Worm (Caenorhabditis elegans) whole organism, L1 larva: Measurements from ENCODE around the gene K07H8.12.

Source experiments
- C16A3.4 ChIP-seq: fragments of 150-350 bp; optimal IDR thresholded peaks from 2 replicates; lab custom pipeline; 2014; ENCODE audit warnings: missing biosample characterization, missing genetic modification characterization
- Y116A8C.19 ChIP-seq: sonication (generic microtip); optimal IDR thresholded peaks from 2 replicates; lab custom pipeline; 2016; ENCODE audit warnings: missing compliant biosample characterization, missing genetic modification characterization, borderline replicate concordance
- alr-1 ChIP-seq: fragments of 200-800 bp; sonication (Bioruptor generic); optimal IDR thresholded peaks from 2 replicates; lab custom pipeline; 2018; ENCODE audit warnings: borderline replicate concordance, mild to moderate bottlenecking, missing genetic modification characterization, missing compliant biosample characterization
- aly-2 ChIP-seq: fragments of 150-350 bp; optimal IDR thresholded peaks from 2 replicates; lab custom pipeline; 2014; ENCODE audit warnings: missing biosample characterization, missing genetic modification characterization
- ama-1 ChIP-seq: fragments of 150-350 bp; optimal IDR thresholded peaks from 2 replicates; lab custom pipeline; 2014
- blmp-1 ChIP-seq: fragments of 150-350 bp; optimal IDR thresholded peaks from 2 replicates; lab custom pipeline; 2014; ENCODE audit warnings: missing biosample characterization, missing genetic modification characterization
- ceh-88 ChIP-seq: fragments of 200-800 bp; sonication (Bioruptor generic); IDR thresholded peaks from 2 replicates; pipeline ENCODE4 v1.3.6; 2022; ENCODE audit warnings: missing genetic modification characterization, missing compliant biosample characterization
- ceh-90 ChIP-seq: sonication (generic microtip); optimal IDR thresholded peaks from 2 replicates; lab custom pipeline; 2016; ENCODE audit warnings: missing genetic modification characterization, missing compliant biosample characterization
- ces-1 ChIP-seq: fragments of 150-350 bp; optimal IDR thresholded peaks from 2 replicates; lab custom pipeline; 2014; ENCODE audit warnings: missing biosample characterization, missing genetic modification reagents, missing genetic modification characterization
- dsc-1 ChIP-seq: sonication (generic microtip); optimal IDR thresholded peaks from 2 replicates; lab custom pipeline; 2016; ENCODE audit warnings: mild to moderate bottlenecking, missing genetic modification characterization, missing compliant biosample characterization
- efl-1 ChIP-seq, 4 experiments: fragments of 150-350 bp; optimal IDR thresholded peaks in 3 of 4; peaks in 1 of 4; 1 replicate in 1 of 4; 2 replicates in 3 of 4; lab custom pipeline; 2014; ENCODE audit warnings: missing biosample characterization in 2 of 4, missing genetic modification characterization in 2 of 4, missing genetic modification reagents in 2 of 4
- egl-13 ChIP-seq: sonication (generic microtip); optimal IDR thresholded peaks from 2 replicates; lab custom pipeline; 2016; ENCODE audit warnings: missing genotype, missing genetic modification reagents, missing genetic modification characterization, missing compliant biosample characterization
- egl-27 ChIP-seq, 2 experiments: fragments of 150-350 bp in 1 of 2; sonication (generic microtip); optimal IDR thresholded peaks; 3 replicates each; lab custom pipeline; 2017 to 2018; ENCODE audit warnings: missing biosample characterization in 2 of 2, missing genetic modification characterization in 2 of 2, missing genetic modification reagents in 2 of 2
- elt-2 ChIP-seq: sonication (generic microtip); optimal IDR thresholded peaks from 2 replicates; lab custom pipeline; 2016; ENCODE audit warnings: missing genetic modification characterization, mild to moderate bottlenecking, inconsistent platforms, missing compliant biosample characterization, missing genetic modification reagents
- elt-3 ChIP-seq, 6 experiments: fragments of 150-350 bp in 1 of 6; sonication (generic microtip); optimal IDR thresholded peaks; 2 replicates each; lab custom pipeline; 2017 to 2018; ENCODE audit warnings: missing biosample characterization in 6 of 6, missing genetic modification characterization in 6 of 6, inconsistent platforms in 1 of 6
- fkh-10 ChIP-seq: sonication (generic microtip); optimal IDR thresholded peaks from 2 replicates; lab custom pipeline; 2017; ENCODE audit warnings: missing biosample characterization, missing genetic modification reagents, missing genetic modification characterization
- fkh-4 ChIP-seq: sonication (generic microtip); optimal IDR thresholded peaks from 2 replicates; lab custom pipeline; 2016; ENCODE audit warnings: missing compliant biosample characterization, missing genetic modification characterization, borderline replicate concordance
- fkh-8 ChIP-seq: sonication (generic microtip); optimal IDR thresholded peaks from 2 replicates; lab custom pipeline; 2016; ENCODE audit warnings: mild to moderate bottlenecking, missing genetic modification characterization, missing compliant biosample characterization
- fos-1 ChIP-seq: fragments of 150-350 bp; optimal IDR thresholded peaks from 2 replicates; lab custom pipeline; 2014; ENCODE audit warnings: missing biosample characterization, missing genetic modification characterization
- hlh-4 ChIP-seq: sonication (generic microtip); optimal IDR thresholded peaks from 2 replicates; lab custom pipeline; 2016; ENCODE audit warnings: mild to moderate bottlenecking, missing genetic modification characterization, missing compliant biosample characterization
- isw-1 ChIP-seq: fragments of 200-800 bp; sonication (Bioruptor generic); IDR thresholded peaks from 2 replicates; pipeline ENCODE4 v1.3.6; 2022; ENCODE audit warnings: missing genetic modification characterization, missing compliant biosample characterization
- lin-14 ChIP-seq: fragments of 200-800 bp; sonication (Bioruptor generic); optimal IDR thresholded peaks from 2 replicates; lab custom pipeline; 2018; ENCODE audit warnings: mild to moderate bottlenecking, missing genetic modification characterization, moderate library complexity, missing compliant biosample characterization
- lsy-2 ChIP-seq, 2 experiments: fragments of 150-350 bp; optimal IDR thresholded peaks; 2 replicates each; lab custom pipeline; 2014; ENCODE audit warnings: missing biosample characterization in 2 of 2, missing genetic modification characterization in 2 of 2
- mep-1 ChIP-seq: fragments of 150-350 bp; optimal IDR thresholded peaks from 2 replicates; lab custom pipeline; 2014; ENCODE audit warnings: missing biosample characterization, missing genetic modification characterization
- nhr-19 ChIP-seq: fragments of 200-800 bp; sonication (Bioruptor generic); conservative IDR thresholded peaks from 2 replicates; pipeline ENCODE4 v1.3.6; 2022; ENCODE audit warnings: missing genetic modification characterization, missing compliant biosample characterization
- nhr-20 ChIP-seq: sonication (generic microtip); optimal IDR thresholded peaks from 2 replicates; lab custom pipeline; 2016; ENCODE audit warnings: mild to moderate bottlenecking, missing genetic modification characterization, missing compliant biosample characterization
- nhr-47 ChIP-seq: sonication (generic microtip); optimal IDR thresholded peaks from 2 replicates; lab custom pipeline; 2016; ENCODE audit warnings: mild to moderate bottlenecking, missing genetic modification characterization, moderate library complexity, missing compliant biosample characterization
- nhr-71 ChIP-seq: sonication (generic microtip); optimal IDR thresholded peaks from 2 replicates; lab custom pipeline; 2016; ENCODE audit warnings: mild to moderate bottlenecking, missing genetic modification characterization, moderate library complexity, missing compliant biosample characterization
- nhr-77 ChIP-seq: fragments of 150-350 bp; optimal IDR thresholded peaks from 2 replicates; lab custom pipeline; 2014; ENCODE audit warnings: missing biosample characterization, missing genetic modification characterization
- nhr-85 ChIP-seq: sonication (generic microtip); peaks from one replicate; lab custom pipeline; 2016; ENCODE audit warnings: missing genetic modification characterization, inconsistent platforms, missing compliant biosample characterization
- pqm-1 ChIP-seq: sonication (generic microtip); optimal IDR thresholded peaks from 3 replicates; lab custom pipeline; 2017; ENCODE audit warnings: missing biosample characterization, missing genetic modification characterization
- rnt-1 ChIP-seq: sonication (generic microtip); optimal IDR thresholded peaks from 2 replicates; lab custom pipeline; 2016; ENCODE audit warnings: mild to moderate bottlenecking, missing genetic modification characterization, moderate library complexity, missing compliant biosample characterization
- snu-23 ChIP-seq: sonication (generic microtip); optimal IDR thresholded peaks from 2 replicates; lab custom pipeline; 2016; ENCODE audit warnings: missing genetic modification characterization, missing compliant biosample characterization
- sox-4 ChIP-seq: sonication (generic microtip); optimal IDR thresholded peaks from 2 replicates; lab custom pipeline; 2016; ENCODE audit warnings: missing genetic modification characterization, missing compliant biosample characterization
- sup-37 ChIP-seq: fragments of 200-800 bp; sonication (Bioruptor generic); optimal IDR thresholded peaks from 2 replicates; lab custom pipeline; 2018; ENCODE audit warnings: mild to moderate bottlenecking, missing genetic modification characterization, missing compliant biosample characterization
- swsn-7 ChIP-seq: sonication (generic microtip); optimal IDR thresholded peaks from 2 replicates; lab custom pipeline; 2016; ENCODE audit warnings: missing genetic modification characterization, missing compliant biosample characterization
- unc-30 ChIP-seq: sonication (generic microtip); optimal IDR thresholded peaks from 2 replicates; lab custom pipeline; 2017; ENCODE audit warnings: missing biosample characterization, missing genetic modification characterization
- unc-62 ChIP-seq: fragments of 150-350 bp; optimal IDR thresholded peaks from 2 replicates; lab custom pipeline; 2014; ENCODE audit warnings: missing biosample characterization, missing genetic modification reagents, missing genetic modification characterization
- unc-86 ChIP-seq: sonication (generic microtip); optimal IDR thresholded peaks from 2 replicates; lab custom pipeline; 2016; ENCODE audit warnings: missing genetic modification characterization, missing compliant biosample characterization
- unc-98 ChIP-seq: fragments of 200-800 bp; sonication (Bioruptor generic); IDR thresholded peaks from 2 replicates; pipeline ENCODE4 v1.3.6; 2022; ENCODE audit warnings: missing genetic modification characterization, missing compliant biosample characterization
- vab-15 ChIP-seq: sonication (generic microtip); optimal IDR thresholded peaks from 2 replicates; lab custom pipeline; 2017; ENCODE audit warnings: missing genotype, mild to moderate bottlenecking, missing genetic modification characterization, missing compliant biosample characterization
- ztf-11 ChIP-seq, 2 experiments: sonication (generic microtip); optimal IDR thresholded peaks; 2 replicates each; lab custom pipeline; 2016 to 2017; ENCODE audit warnings: missing genetic modification characterization in 2 of 2, missing biosample characterization in 1 of 2, missing compliant biosample characterization in 1 of 2
- ztf-4 ChIP-seq: fragments of 150-350 bp; optimal IDR thresholded peaks from 2 replicates; lab custom pipeline; 2014; ENCODE audit warnings: missing biosample characterization, missing genetic modification characterization

The K07H8.12 gene

ce11 chrIV:8241312-8241833, 35.1 kb downstream of the K07H8.12 start:
- peak; percentile 76 for TF ChIP-seq blmp-1 (tag; lab: Kevin White, UChicago)
- TF ChIP-seq ama-1 (lab: Kevin White, UChicago) = no peak
- no peak for TF ChIP-seq efl-1 (optimal IDR thresholded peaks at IDR 0.05; lab: Kevin White, UChicago)
- TF ChIP-seq efl-1 (GFP tag; optimal IDR thresholded peaks at IDR 0.05 in 1 of 2; lab: Kevin White, UChicago) = peak in 1 of 2 experiments; percentile 88
- no peak for TF ChIP-seq nhr-20 (tag; lab: Kevin White, UChicago)
- peak; percentile 58 for TF ChIP-seq lin-14
- TF ChIP-seq mep-1 (tag; lab: Kevin White, UChicago) = no peak
- TF ChIP-seq alr-1 (tag; lab: Kevin White, UChicago) = no peak
- TF ChIP-seq nhr-85 (tag; lab: Kevin White, UChicago) = peak; percentile 49
- no peak for TF ChIP-seq ztf-11 (tag; optimal IDR thresholded peaks at IDR 0.05; lab: Kevin White, UChicago)

ce11 chrIV:8239584-8239983, 36.9 kb downstream of the K07H8.12 start:
- no peak for TF ChIP-seq fos-1 (tag; lab: Kevin White, UChicago)
- no peak for TF ChIP-seq fkh-10 (GFP tag; lab: Kevin White, UChicago)
- TF ChIP-seq elt-2 = peak; percentile 34
- TF ChIP-seq elt-3 (tag; optimal IDR thresholded peaks at IDR 0.05; lab: Kevin White, UChicago) = no peak
- no peak for TF ChIP-seq hlh-4 (tag; lab: Kevin White, UChicago)

ce11 chrIV:8236502-8236901, 40.0 kb downstream of the K07H8.12 start, which contains the start of gene nhr-66:
Gene nhr-66 (minus strand): TSS chrIV:8236602.
- TF ChIP-seq snu-23 = no peak
- peak; percentile 44 for TF ChIP-seq blmp-1 (tag; lab: Kevin White, UChicago)
- TF ChIP-seq rnt-1 = no peak
- no peak for TF ChIP-seq ceh-88 (GFP tag; lab: Robert Waterston, UW)
- no peak for TF ChIP-seq vab-15

- peak; percentile 3 for TF ChIP-seq egl-13 (tag; lab: Kevin White, UChicago)
- TF ChIP-seq sox-4 (tag; lab: Kevin White, UChicago) = peak; percentile 23
- peak; percentile 15 for TF ChIP-seq nhr-20 (tag; lab: Kevin White, UChicago)
- peak; percentile 54 for TF ChIP-seq lin-14
- no peak for TF ChIP-seq pqm-1
- TF ChIP-seq lsy-2 (tag; optimal IDR thresholded peaks at IDR 0.05; lab: Kevin White, UChicago) = peak in 1 of 2 experiments; percentile 1
- peak; percentile 7 for TF ChIP-seq swsn-7 (tag; lab: Kevin White, UChicago)
- no peak for TF ChIP-seq blmp-1 (tag; lab: Kevin White, UChicago)
- peak; percentile 80 for TF ChIP-seq fkh-8
- TF ChIP-seq nhr-77 (tag; lab: Kevin White, UChicago) = no peak
- peak; percentile 48 for TF ChIP-seq ceh-90 (tag; lab: Kevin White, UChicago)
- peak; percentile 11 for TF ChIP-seq mep-1 (tag; lab: Kevin White, UChicago)
- TF ChIP-seq nhr-19 (GFP tag; lab: Robert Waterston, UW) = 0 out of 2 replicates have a peak, but pooled peaks have one; percentile 12
- no peak for TF ChIP-seq fkh-4 (tag; lab: Kevin White, UChicago)
- TF ChIP-seq dsc-1 (tag; lab: Kevin White, UChicago) = peak; percentile 45
- TF ChIP-seq nhr-47 (tag; lab: Kevin White, UChicago) = peak; percentile 48
- peak; percentile 59 for TF ChIP-seq nhr-71 (tag; lab: Kevin White, UChicago)
- TF ChIP-seq fkh-10 (GFP tag; lab: Kevin White, UChicago) = peak; percentile 1
These were observed 41.3 kb downstream of the K07H8.12 start for ce11 chrIV:8235114-8235686.

- TF ChIP-seq unc-86 (no peak), unc-30 (tag; lab: Kevin White, UChicago) (no peak), ztf-4 (tag; lab: Kevin White, UChicago) (no peak), ztf-11 (tag; optimal IDR thresholded peaks at IDR 0.05; lab: Kevin White, UChicago) (no peak), rnt-1 (no peak), C16A3.4 (no peak), isw-1 (GFP tag; lab: Robert Waterston, UW) (no peak), ces-1 (GFP tag; lab: Kevin White, UChicago) (no peak), sup-37 (no peak), pqm-1 (no peak), lsy-2 (tag; optimal IDR thresholded peaks at IDR 0.05; lab: Kevin White, UChicago) (no peak), Y116A8C.19 (tag; lab: Kevin White, UChicago) (no peak), fos-1 (tag; lab: Kevin White, UChicago) (no peak), snu-23 (peak; percentile 22), egl-27 (tag; optimal IDR thresholded peaks at IDR 0.05; lab: Kevin White, UChicago) (no peak), aly-2 (tag; lab: Kevin White, UChicago) (no peak), unc-62 (GFP tag; lab: Kevin White, UChicago) (no peak), unc-98 (GFP tag; lab: Robert Waterston, UW) (no peak)
These were observed 42.4 kb downstream of the K07H8.12 start for ce11 chrIV:8234088-8234496.
